Fruit fly (Drosophila melanogaster): ENCODE results near the gene GckIII.
A peak's percentile ranks its signal among the peaks of the same experiment; 100 is the strongest.

Gene GckIII

DNA sequence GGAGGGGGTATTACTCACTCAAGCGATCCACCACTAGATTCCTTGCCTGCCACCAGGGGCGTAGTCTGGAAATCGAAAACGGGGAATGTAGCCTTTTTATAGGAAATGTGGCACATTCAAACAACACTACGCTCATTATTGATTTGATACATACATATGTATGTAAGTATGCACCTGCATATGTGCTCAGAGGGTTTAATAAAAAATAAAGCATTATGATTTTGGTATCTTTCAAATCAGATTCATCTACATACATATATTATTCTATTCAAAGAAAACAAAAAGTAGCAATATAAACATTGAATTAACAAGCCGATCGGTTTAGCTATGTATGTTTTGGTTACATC lies 28.4 kb upstream of the GckIII start:
- no peak for TF ChIP-seq Drgx (GFP tag; IDR thresholded peaks at IDR 0.05)
- TF ChIP-seq CG17829 (tag; optimal IDR thresholded peaks at IDR 0.05), result peak; percentile 27
- TF ChIP-seq prd (optimal IDR thresholded peaks at IDR 0.05), result no peak
- TF ChIP-seq prd (GFP tag; IDR thresholded peaks at IDR 0.05), result peak; percentile 42; the same call in 1 of the 3 replicates
- TF ChIP-seq CG9215 (GFP tag; IDR thresholded peaks at IDR 0.05), result no peak
- TF ChIP-seq wor (GFP tag; IDR thresholded peaks at IDR 0.05), result no peak
- TF ChIP-seq ara (GFP tag; IDR thresholded peaks at IDR 0.05), result 0 out of 2 replicates have a peak, but pooled peaks have one; percentile 33
- TF ChIP-seq Dip3 (GFP tag; optimal IDR thresholded peaks at IDR 0.05), result peak; percentile 1
- TF ChIP-seq Opbp (GFP tag; IDR thresholded peaks at IDR 0.05; ENCODE audit: partially characterized antibody), result no peak
- TF ChIP-seq CG7357 (GFP tag; IDR thresholded peaks at IDR 0.05), result 0 out of 3 replicates have a peak, but pooled peaks have one; percentile 27
- peak; percentile 45 for TF ChIP-seq fd96Cb (tag; optimal IDR thresholded peaks at IDR 0.05)
- TF ChIP-seq Dfd (GFP tag; optimal IDR thresholded peaks at IDR 0.05), result no peak
- TF ChIP-seq klu (GFP tag; IDR thresholded peaks at IDR 0.05), result no peak
- 0 out of 2 replicates have a peak, but pooled peaks have one; percentile 24 for TF ChIP-seq stc (GFP tag; IDR thresholded peaks at IDR 0.05)
- TF ChIP-seq E2f1 (GFP tag; IDR thresholded peaks at IDR 0.05), result no peak
- TF ChIP-seq Hsf (GFP tag; optimal IDR thresholded peaks at IDR 0.05), result peak; percentile 3
- peak; percentile 27 for TF ChIP-seq CG30403 (GFP tag; optimal IDR thresholded peaks at IDR 0.05)
- TF ChIP-seq dmrt11E (tag; optimal IDR thresholded peaks at IDR 0.05), result peak; percentile 10
- no peak for TF ChIP-seq CG34224 (GFP tag; IDR thresholded peaks at IDR 0.05; ENCODE audit: partially characterized antibody)
- TF ChIP-seq Pdp1 (GFP tag; optimal IDR thresholded peaks at IDR 0.05), result peak in 1 of 2 experiments; percentile 21
- TF ChIP-seq jing (GFP tag; optimal IDR thresholded peaks at IDR 0.05), result no peak
- TF ChIP-seq gsb (GFP tag; IDR thresholded peaks at IDR 0.05), result no peak
- TF ChIP-seq Blimp-1 (GFP tag; optimal IDR thresholded peaks at IDR 0.05), result peak; percentile 44
- TF ChIP-seq unpg (GFP tag; optimal IDR thresholded peaks at IDR 0.05), result peak; percentile 15
- peak; percentile 16 for TF ChIP-seq gsb-n (tag; optimal IDR thresholded peaks at IDR 0.05)
- peak; percentile 27 for TF ChIP-seq trem (tag; optimal IDR thresholded peaks at IDR 0.05)
- no peak for TF ChIP-seq aop (GFP tag; IDR thresholded peaks at IDR 0.05)
- TF ChIP-seq Usf (GFP tag; optimal IDR thresholded peaks at IDR 0.05), result no peak
- no peak for TF ChIP-seq Taf1 (GFP tag; IDR thresholded peaks at IDR 0.05)
- no peak; the same call in 1 of the 2 replicates for TF ChIP-seq CG14441 (GFP tag; IDR thresholded peaks at IDR 0.05)
- TF ChIP-seq CG5953 (GFP tag; IDR thresholded peaks at IDR 0.05), result no peak
- TF ChIP-seq CG13287 (GFP tag; IDR thresholded peaks at IDR 0.05; ENCODE audit: partially characterized antibody), result no peak
- TF ChIP-seq bowl (GFP tag; IDR thresholded peaks at IDR 0.05), result 0 out of 2 replicates have a peak, but pooled peaks have one; percentile 4
- TF ChIP-seq CG14710 (tag; optimal IDR thresholded peaks at IDR 0.05), result peak; percentile 35
- TF ChIP-seq vvl (GFP tag; IDR thresholded peaks at IDR 0.05), result peak; percentile 39; the same call in 1 of the 2 replicates
- TF ChIP-seq Six4 (GFP tag; optimal IDR thresholded peaks at IDR 0.05), result peak; percentile 4
- TF ChIP-seq CG5245 (GFP tag; optimal IDR thresholded peaks at IDR 0.05), result peak; percentile 33
- TF ChIP-seq phol (tag; optimal IDR thresholded peaks at IDR 0.05), result peak; percentile 42
- TF ChIP-seq pb (GFP tag; optimal IDR thresholded peaks at IDR 0.05), result no peak
- no peak for TF ChIP-seq CG8089 (GFP tag; optimal IDR thresholded peaks at IDR 0.05)
- peak; percentile 41 for TF ChIP-seq dmrt99B (tag; optimal IDR thresholded peaks at IDR 0.05)
- TF ChIP-seq CkIIα-i1 (GFP tag; IDR thresholded peaks at IDR 0.05), result no peak
- peak; percentile 43; the same call in 1 of the 2 replicates for TF ChIP-seq CG31441 (GFP tag; IDR thresholded peaks at IDR 0.05)
- no peak for TF ChIP-seq Rfx (GFP tag; IDR thresholded peaks at IDR 0.05)
- peak; percentile 54 for TF ChIP-seq CG7839 (tag; optimal IDR thresholded peaks at IDR 0.05)
- no peak for TF ChIP-seq CG2116 (GFP tag; optimal IDR thresholded peaks at IDR 0.05)
- TF ChIP-seq Sox102F (GFP tag; optimal IDR thresholded peaks at IDR 0.05), result peak; percentile 33
- peak; percentile 35; the same call in 1 of the 2 replicates for TF ChIP-seq CG14014 (GFP tag; IDR thresholded peaks at IDR 0.05)
- peak; percentile 15 for TF ChIP-seq CG3281 (GFP tag; optimal IDR thresholded peaks at IDR 0.05)
- 0 out of 2 replicates have a peak, but pooled peaks have one; percentile 18 for TF ChIP-seq sisA (GFP tag; IDR thresholded peaks at IDR 0.05)
- no peak for TF ChIP-seq CG4328 (GFP tag; optimal IDR thresholded peaks at IDR 0.05)
